Fruit fly (Drosophila melanogaster) whole organism, embryonic: Measurements from ENCODE around the gene CG5886.

ENCODE experiments used
- ATbp ChIP-seq: fragments of 200-800 bp; sonication (Bioruptor generic); optimal IDR thresholded peaks from 2 replicates; lab custom pipeline; 2017; ENCODE audit warnings: missing biosample characterization, mild to moderate bottlenecking, missing genetic modification characterization, missing genetic modification reagents
- Antp ChIP-seq: fragments of 200-800 bp; sonication (Bioruptor generic); optimal IDR thresholded peaks from 3 replicates; lab custom pipeline; 2016; ENCODE audit warnings: missing biosample characterization, missing genetic modification characterization
- Asciz ChIP-seq: fragments of 200-800 bp; sonication (Bioruptor generic); optimal IDR thresholded peaks from 2 replicates; lab custom pipeline; 2017; ENCODE audit warnings: missing biosample characterization, mild to moderate bottlenecking, missing genetic modification characterization, missing genetic modification reagents
- BtbVII ChIP-seq: fragments of 200-800 bp; sonication (Bioruptor generic); optimal IDR thresholded peaks from 3 replicates; lab custom pipeline; 2017; ENCODE audit warnings: missing biosample characterization, mild to moderate bottlenecking, missing genetic modification characterization
- CG10321 ChIP-seq: fragments of 200-800 bp; sonication (Bioruptor generic); IDR thresholded peaks from 2 replicates; pipeline ENCODE4 v1.3.6; 2022; ENCODE audit warnings: missing biosample characterization, missing genetic modification characterization
- CG10462 ChIP-seq: fragments of 200-800 bp; sonication (Bioruptor generic); optimal IDR thresholded peaks from 2 replicates; lab custom pipeline; 2016; ENCODE audit warnings: missing biosample characterization, missing genetic modification characterization
- CG10959 ChIP-seq: fragments of 200-800 bp; sonication (Bioruptor generic); IDR thresholded peaks from 2 replicates; pipeline ENCODE4 v1.3.6; 2022; ENCODE audit warnings: missing biosample characterization, missing genetic modification characterization
- CG11723 ChIP-seq: fragments of 200-800 bp; sonication (Bioruptor generic); optimal IDR thresholded peaks from 2 replicates; lab custom pipeline; 2017; ENCODE audit warnings: missing biosample characterization, mild to moderate bottlenecking, missing genetic modification characterization
- CG12219 ChIP-seq: fragments of 200-800 bp; sonication (Bioruptor generic); optimal IDR thresholded peaks from 3 replicates; lab custom pipeline; 2018; ENCODE audit warnings: missing biosample characterization, mild to moderate bottlenecking, missing genetic modification characterization
- CG14710 ChIP-seq: fragments of 200-800 bp; sonication (Bioruptor generic); optimal IDR thresholded peaks from 3 replicates; lab custom pipeline; 2019; ENCODE audit warnings: missing biosample characterization, mild to moderate bottlenecking, missing genetic modification characterization, moderate library complexity
- CG14860 ChIP-seq: fragments of 200-800 bp; sonication (Bioruptor generic); IDR thresholded peaks from 3 replicates; pipeline ENCODE4 v1.3.6; 2022; ENCODE audit warnings: missing biosample characterization, missing genetic modification characterization; ENCODE audit not compliant: partially characterized antibody
- CG18619 ChIP-seq: fragments of 200-800 bp; sonication (Bioruptor generic); optimal IDR thresholded peaks from 3 replicates; lab custom pipeline; 2017; ENCODE audit warnings: missing biosample characterization, mild to moderate bottlenecking, missing genetic modification characterization
- CG2116 ChIP-seq: fragments of 200-800 bp; sonication (Bioruptor generic); optimal IDR thresholded peaks from 3 replicates; lab custom pipeline; 2018; ENCODE audit warnings: missing biosample characterization, mild to moderate bottlenecking, missing genetic modification characterization
- CG2202 ChIP-seq: fragments of 200-800 bp; sonication (Bioruptor generic); optimal IDR thresholded peaks from 2 replicates; lab custom pipeline; 2018; ENCODE audit warnings: missing biosample characterization, mild to moderate bottlenecking, missing genetic modification characterization
- CG30431 ChIP-seq: fragments of 200-800 bp; sonication (Bioruptor generic); optimal IDR thresholded peaks from 2 replicates; lab custom pipeline; 2017; ENCODE audit warnings: missing biosample characterization, missing genetic modification characterization
- CG33557 ChIP-seq: fragments of 200-800 bp; sonication (Bioruptor generic); optimal IDR thresholded peaks from 2 replicates; lab custom pipeline; 2019; ENCODE audit warnings: missing biosample characterization, mild to moderate bottlenecking, missing genetic modification characterization, moderate library complexity
- CG6689 ChIP-seq: fragments of 200-800 bp; sonication (Bioruptor generic); IDR thresholded peaks from 2 replicates; pipeline ENCODE4 v1.3.6; 2022; ENCODE audit warnings: missing biosample characterization, missing genetic modification characterization
- CG7271 ChIP-seq: fragments of 200-800 bp; sonication (Bioruptor generic); optimal IDR thresholded peaks from 2 replicates; lab custom pipeline; 2018; ENCODE audit warnings: missing biosample characterization, mild to moderate bottlenecking, missing genetic modification characterization, moderate library complexity
- CG7928 ChIP-seq: fragments of 200-800 bp; sonication (Bioruptor generic); optimal IDR thresholded peaks from 2 replicates; lab custom pipeline; 2017; ENCODE audit warnings: missing biosample characterization, mild to moderate bottlenecking, missing genetic modification characterization
- CG8478 ChIP-seq: fragments of >200 bp; optimal IDR thresholded peaks from 2 replicates; lab custom pipeline; 2018
- Camta ChIP-seq: fragments of 200-800 bp; sonication (Bioruptor generic); optimal IDR thresholded peaks from 2 replicates; lab custom pipeline; 2016; ENCODE audit warnings: missing biosample characterization, missing genetic modification characterization
- CrebB ChIP-seq: fragments of 200-800 bp; sonication (Bioruptor generic); optimal IDR thresholded peaks from 3 replicates; lab custom pipeline; 2018; ENCODE audit warnings: missing biosample characterization, mild to moderate bottlenecking, missing genetic modification characterization
- D19A ChIP-seq: fragments of 200-800 bp; optimal IDR thresholded peaks from 3 replicates; lab custom pipeline; 2019; ENCODE audit warnings: missing biosample characterization, mild to moderate bottlenecking, missing genetic modification characterization, moderate library complexity
- Dip2 ChIP-seq: fragments of 200-800 bp; sonication (Bioruptor generic); IDR thresholded peaks from 2 replicates; pipeline ENCODE4 v1.3.6; 2022; ENCODE audit warnings: missing biosample characterization, missing genetic modification characterization
- Elba2 ChIP-seq: fragments of 200-800 bp; sonication (Bioruptor generic); optimal IDR thresholded peaks from 3 replicates; lab custom pipeline; 2016; ENCODE audit warnings: missing biosample characterization, missing genetic modification characterization
- HHEX ChIP-seq: fragments of 200-800 bp; sonication (Bioruptor generic); optimal IDR thresholded peaks from 3 replicates; lab custom pipeline; 2017; ENCODE audit warnings: missing biosample characterization, mild to moderate bottlenecking, missing genetic modification characterization, missing genetic modification reagents
- Hand ChIP-seq: fragments of 200-800 bp; sonication (Bioruptor generic); optimal IDR thresholded peaks from 2 replicates; lab custom pipeline; 2017; ENCODE audit warnings: mild to moderate bottlenecking, missing biosample characterization, missing genetic modification reagents, missing genetic modification characterization
- Meics ChIP-seq: fragments of 200-800 bp; sonication (Bioruptor generic); optimal IDR thresholded peaks from 2 replicates; lab custom pipeline; 2017; ENCODE audit warnings: missing biosample characterization, mild to moderate bottlenecking, missing genetic modification characterization
- NC2β ChIP-seq: fragments of 200-800 bp; sonication (Bioruptor generic); optimal IDR thresholded peaks from 2 replicates; lab custom pipeline; 2016; ENCODE audit warnings: missing biosample characterization, missing genetic modification characterization
- Scr ChIP-seq: fragments of 200-800 bp; sonication (Bioruptor generic); IDR thresholded peaks from 2 replicates; pipeline ENCODE4 v1.3.6; 2022; ENCODE audit warnings: missing biosample characterization, missing genetic modification characterization; ENCODE audit not compliant: partially characterized antibody
- TFAM ChIP-seq: fragments of 200-800 bp; sonication (Bioruptor generic); optimal IDR thresholded peaks from 2 replicates; lab custom pipeline; 2017; ENCODE audit warnings: missing biosample characterization, missing genetic modification characterization, inconsistent platforms
- al ChIP-seq: fragments of 200-800 bp; sonication (Bioruptor generic); IDR thresholded peaks from 2 replicates; pipeline ENCODE4 v1.3.6; 2022; ENCODE audit warnings: missing biosample characterization, missing genetic modification characterization
- ara ChIP-seq: fragments of 200-800 bp; sonication (Bioruptor generic); IDR thresholded peaks from 2 replicates; pipeline ENCODE4 v1.3.6; 2022; ENCODE audit warnings: missing biosample characterization, missing genetic modification characterization
- ash1 ChIP-seq: fragments of 200-800 bp; sonication (Bioruptor generic); optimal IDR thresholded peaks from 2 replicates; lab custom pipeline; 2018; ENCODE audit warnings: missing biosample characterization, mild to moderate bottlenecking, missing genetic modification characterization
- dan ChIP-seq: fragments of 200-800 bp; sonication (Bioruptor generic); IDR thresholded peaks from 2 replicates; pipeline ENCODE4 v1.3.6; 2022; ENCODE audit warnings: missing biosample characterization, missing genetic modification characterization
- danr ChIP-seq: fragments of 200-800 bp; sonication (Bioruptor generic); IDR thresholded peaks from 2 replicates; pipeline ENCODE4 v1.3.6; 2022; ENCODE audit warnings: missing biosample characterization, missing genetic modification characterization
- eve ChIP-seq, 2 experiments: fragments of >200 bp; optimal IDR thresholded peaks; 2 replicates each; lab custom pipeline; 2017; ENCODE audit warnings: missing biosample characterization in 2 of 2, missing genetic modification characterization in 2 of 2
- eyg ChIP-seq: fragments of 200-800 bp; sonication (Bioruptor generic); optimal IDR thresholded peaks from 3 replicates; lab custom pipeline; 2016; ENCODE audit warnings: missing biosample characterization, missing genetic modification characterization
- fru ChIP-seq: fragments of >200 bp; optimal IDR thresholded peaks from 2 replicates; lab custom pipeline; 2017
- hkb ChIP-seq, 2 experiments: fragments of 200-800 bp in 1 of 2; fragments of >200 bp in 1 of 2; sonication (Bioruptor generic) in 1 of 2; IDR thresholded peaks in 1 of 2; optimal IDR thresholded peaks in 1 of 2; 2 replicates each; pipeline versions ENCODE4 v1.3.6 to Lab custom; 2017 to 2022; ENCODE audit warnings: missing biosample characterization in 1 of 2, missing genetic modification characterization in 1 of 2
- ind ChIP-seq: fragments of 200-800 bp; sonication (Bioruptor generic); optimal IDR thresholded peaks from 3 replicates; lab custom pipeline; 2016; ENCODE audit warnings: missing biosample characterization, missing genetic modification characterization
- pnt ChIP-seq: fragments of 200-800 bp; sonication (Bioruptor generic); optimal IDR thresholded peaks from 3 replicates; lab custom pipeline; 2016; ENCODE audit warnings: missing biosample characterization, missing genetic modification characterization
- pros ChIP-seq: fragments of 200-800 bp; sonication (Bioruptor generic); optimal IDR thresholded peaks from 3 replicates; lab custom pipeline; 2019; ENCODE audit warnings: missing biosample characterization, mild to moderate bottlenecking, missing genetic modification characterization, moderate library complexity
- seq ChIP-seq: fragments of 200-800 bp; sonication (Bioruptor generic); IDR thresholded peaks from 2 replicates; pipeline ENCODE4 v1.3.6; 2022; ENCODE audit warnings: missing biosample characterization, missing genetic modification characterization
- shn ChIP-seq: fragments of 200-800 bp; sonication (Bioruptor generic); optimal IDR thresholded peaks from 3 replicates; lab custom pipeline; 2016; ENCODE audit warnings: missing biosample characterization, missing genetic modification characterization
- sima ChIP-seq: fragments of 200-800 bp; sonication (Bioruptor generic); optimal IDR thresholded peaks from 2 replicates; lab custom pipeline; 2016; ENCODE audit warnings: missing biosample characterization, missing genetic modification characterization
- tio ChIP-seq: fragments of 200-800 bp; sonication (Bioruptor generic); optimal IDR thresholded peaks from 2 replicates; lab custom pipeline; 2017; ENCODE audit warnings: missing biosample characterization, missing genetic modification characterization, inconsistent platforms
- tll ChIP-seq, 2 experiments: fragments of 200-800 bp in 1 of 2; fragments of >200 bp in 1 of 2; sonication (Bioruptor generic) in 1 of 2; optimal IDR thresholded peaks; 2 replicates each; lab custom pipeline; 2017 to 2019; ENCODE audit warnings: missing biosample characterization in 2 of 2, missing genetic modification characterization in 2 of 2, mild to moderate bottlenecking in 1 of 2, moderate library complexity in 1 of 2
- toy ChIP-seq: fragments of 200-800 bp; sonication (Bioruptor generic); IDR thresholded peaks from 2 replicates; pipeline ENCODE4 v1.3.6; 2022; ENCODE audit warnings: missing biosample characterization, missing genetic modification characterization
- yki ChIP-seq: fragments of >200 bp; optimal IDR thresholded peaks from 3 replicates; lab custom pipeline; 2018
- zen ChIP-seq: fragments of 200-800 bp; sonication (Bioruptor generic); optimal IDR thresholded peaks from 3 replicates; lab custom pipeline; 2018; ENCODE audit warnings: missing biosample characterization, mild to moderate bottlenecking, missing genetic modification characterization, moderate library complexity

The CG5886 gene

dm6 chr3R:25879324-25879766 is 27.9 kb downstream of the CG5886 start (continued):
- TF ChIP-seq CG14710 (tag; lab: Kevin White, UChicago) (peak; percentile 74), Scr (GFP tag; lab: Robert Waterston, UW) (no peak), toy (GFP tag; lab: Robert Waterston, UW) (no peak), CG7928 (GFP tag; lab: Kevin White, UChicago) (no peak), CrebB (tag; lab: Kevin White, UChicago) (peak; percentile 58), Asciz (GFP tag; lab: Kevin White, UChicago) (peak; percentile 74), sima (GFP tag; lab: Kevin White, UChicago) (no peak), ara (GFP tag; lab: Robert Waterston, UW) (no peak; the same call in 1 of the 2 replicates), CG18619 (GFP tag; lab: Kevin White, UChicago) (peak; percentile 60), CG2202 (tag; lab: Kevin White, UChicago) (peak; percentile 65), shn (GFP tag; lab: Kevin White, UChicago) (peak; percentile 22), pros (no peak), tll (GFP tag; optimal IDR thresholded peaks at IDR 0.05; lab: Kevin White, UChicago) (no peak), eve (GFP tag; optimal IDR thresholded peaks at IDR 0.05; lab: Kevin White, UChicago) (peak in 1 of 2 experiments; percentile 81), HHEX (peak; percentile 68), pnt (peak; percentile 15), CG12219 (GFP tag; lab: Kevin White, UChicago) (peak; percentile 79), ash1 (GFP tag; lab: Kevin White, UChicago) (no peak), CG10959 (no peak; the same call in 1 of the 2 replicates), CG7271 (tag; lab: Kevin White, UChicago) (peak; percentile 39), CG2116 (peak; percentile 21), CG8478 (no peak), CG6689 (GFP tag; lab: Robert Waterston, UW) (peak; percentile 74), dan (GFP tag; lab: Robert Waterston, UW) (no peak), danr (GFP tag; lab: Robert Waterston, UW) (no peak), CG33557 (no peak), eyg (peak; percentile 63), fru (lab: Kevin White, UChicago) (no peak), Dip2 (GFP tag; lab: Robert Waterston, UW) (no peak), Meics (GFP tag; lab: Kevin White, UChicago) (peak; percentile 75), hkb (optimal IDR thresholded peaks at IDR 0.05; lab: Kevin White, UChicago) (no peak), hkb (GFP tag; IDR thresholded peaks at IDR 0.05; lab: Robert Waterston, UW) (peak; percentile 87), seq (GFP tag; lab: Robert Waterston, UW) (peak; percentile 68), CG10462 (no peak), CG30431 (GFP tag; lab: Kevin White, UChicago) (peak; percentile 42), tio (GFP tag; lab: Kevin White, UChicago) (peak; percentile 72), ind (GFP tag; lab: Kevin White, UChicago) (peak; percentile 77), TFAM (GFP tag; lab: Kevin White, UChicago) (peak; percentile 15), zen (tag; lab: Kevin White, UChicago) (no peak), Hand (no peak), NC2β (GFP tag; lab: Kevin White, UChicago) (peak; percentile 70), Elba2 (no peak), CG14860 (GFP tag; lab: Robert Waterston, UW) (no peak), yki (lab: Kevin White, UChicago) (no peak), CG11723 (peak; percentile 52), BtbVII (GFP tag; lab: Kevin White, UChicago) (no peak), D19A (tag; lab: Kevin White, UChicago) (peak; percentile 77), Camta (peak; percentile 64), CG10321 (GFP tag; lab: Robert Waterston, UW) (no peak), ATbp (GFP tag; lab: Kevin White, UChicago) (peak; percentile 63), Antp (GFP tag; lab: Kevin White, UChicago) (peak; percentile 19), al (GFP tag; lab: Robert Waterston, UW) (peak; percentile 70; the same call in 1 of the 2 replicates)
